Worm (Caenorhabditis elegans) whole organism, late embryonic: ENCODE data around the gene D2023.6.

ENCODE experiments used
- F13H6.1 ChIP-seq: sonication (generic microtip); optimal IDR thresholded peaks from 2 replicates; lab custom pipeline; 2016; ENCODE audit warnings: missing genetic modification characterization, missing compliant biosample characterization
- K02D7.2 ChIP-seq: sonication (generic microtip); optimal IDR thresholded peaks from 2 replicates; lab custom pipeline; 2017; ENCODE audit warnings: mild to moderate bottlenecking, missing genetic modification characterization, missing compliant biosample characterization
- T23F11.4 ChIP-seq: fragments of 200-800 bp; sonication (Bioruptor generic); optimal IDR thresholded peaks from 2 replicates; lab custom pipeline; 2018; ENCODE audit warnings: mild to moderate bottlenecking, missing genetic modification characterization, missing compliant biosample characterization
- ceh-18 ChIP-seq: sonication (generic microtip); optimal IDR thresholded peaks from 2 replicates; lab custom pipeline; 2016; ENCODE audit warnings: missing genetic modification characterization, missing compliant biosample characterization
- ceh-19 ChIP-seq: fragments of 200-800 bp; sonication (Bioruptor generic); optimal IDR thresholded peaks from 2 replicates; lab custom pipeline; 2018; ENCODE audit warnings: mild to moderate bottlenecking, missing genetic modification characterization, missing compliant biosample characterization
- ceh-24 ChIP-seq: sonication (generic microtip); optimal IDR thresholded peaks from 2 replicates; lab custom pipeline; 2016; ENCODE audit warnings: mild to moderate bottlenecking, missing genetic modification characterization, missing compliant biosample characterization
- ceh-30 ChIP-seq: fragments of 150-350 bp; optimal IDR thresholded peaks from 2 replicates; lab custom pipeline; 2014; ENCODE audit warnings: missing biosample characterization, missing genetic modification characterization
- che-1 ChIP-seq: sonication (generic microtip); optimal IDR thresholded peaks from 2 replicates; lab custom pipeline; 2016; ENCODE audit warnings: mild to moderate bottlenecking, missing genetic modification characterization, missing compliant biosample characterization
- elt-2 ChIP-seq: sonication (generic microtip); optimal IDR thresholded peaks from 2 replicates; lab custom pipeline; 2016; ENCODE audit warnings: missing genetic modification reagents, missing genetic modification characterization, missing compliant biosample characterization
- elt-4 ChIP-seq: sonication (generic microtip); optimal IDR thresholded peaks from 2 replicates; lab custom pipeline; 2016; ENCODE audit warnings: missing genetic modification characterization, missing compliant biosample characterization
- eyg-1 ChIP-seq: sonication (generic microtip); optimal IDR thresholded peaks from 2 replicates; lab custom pipeline; 2016; ENCODE audit warnings: missing genotype, missing genetic modification characterization, missing compliant biosample characterization
- gmeb-2 ChIP-seq: sonication (generic microtip); optimal IDR thresholded peaks from 2 replicates; lab custom pipeline; 2016; ENCODE audit warnings: missing genetic modification characterization, inconsistent platforms, missing compliant biosample characterization
- hlh-15 ChIP-seq: sonication (generic microtip); optimal IDR thresholded peaks from 2 replicates; lab custom pipeline; 2016; ENCODE audit warnings: missing genetic modification characterization, missing compliant biosample characterization
- hlh-6 ChIP-seq: sonication (generic microtip); optimal IDR thresholded peaks from 2 replicates; lab custom pipeline; 2016; ENCODE audit warnings: missing genotype, missing genetic modification characterization, missing compliant biosample characterization
- hlh-8 ChIP-seq: sonication (generic microtip); optimal IDR thresholded peaks from 2 replicates; lab custom pipeline; 2016; ENCODE audit warnings: missing genotype, missing genetic modification characterization, missing compliant biosample characterization
- lim-6 ChIP-seq: sonication (generic microtip); optimal IDR thresholded peaks from 2 replicates; lab custom pipeline; 2016; ENCODE audit warnings: missing genetic modification characterization, missing compliant biosample characterization
- lin-11 ChIP-seq: fragments of 200-800 bp; sonication (Bioruptor generic); optimal IDR thresholded peaks from 2 replicates; lab custom pipeline; 2018; ENCODE audit warnings: mild to moderate bottlenecking, missing genetic modification characterization, missing compliant biosample characterization
- madf-2 ChIP-seq: sonication (generic microtip); optimal IDR thresholded peaks from 2 replicates; lab custom pipeline; 2017; ENCODE audit warnings: missing genetic modification characterization, missing compliant biosample characterization
- mec-3 ChIP-seq: sonication (generic microtip); optimal IDR thresholded peaks from 2 replicates; lab custom pipeline; 2016; ENCODE audit warnings: borderline replicate concordance, missing genetic modification characterization, missing compliant biosample characterization
- nfya-1 ChIP-seq: sonication (generic microtip); optimal IDR thresholded peaks from 2 replicates; lab custom pipeline; 2017; ENCODE audit warnings: missing genetic modification characterization, mild to moderate bottlenecking, missing compliant biosample characterization, antibody characterized with exemption, moderate library complexity
- nhr-11 ChIP-seq: fragments of 150-350 bp; optimal IDR thresholded peaks from 2 replicates; lab custom pipeline; 2014; ENCODE audit warnings: missing biosample characterization, missing genetic modification characterization
- nhr-232 ChIP-seq: sonication (generic microtip); optimal IDR thresholded peaks from 2 replicates; lab custom pipeline; 2016; ENCODE audit warnings: missing genetic modification characterization, missing compliant biosample characterization
- pag-3 ChIP-seq: sonication (generic microtip); optimal IDR thresholded peaks from 2 replicates; lab custom pipeline; 2016; ENCODE audit warnings: missing compliant biosample characterization, missing genetic modification characterization, borderline replicate concordance
- pat-9 ChIP-seq: fragments of 200-800 bp; sonication (Bioruptor generic); optimal IDR thresholded peaks from 2 replicates; lab custom pipeline; 2018; ENCODE audit warnings: mild to moderate bottlenecking, missing genetic modification characterization, moderate library complexity, missing compliant biosample characterization
- pax-1 ChIP-seq: fragments of 150-350 bp; optimal IDR thresholded peaks from 2 replicates; lab custom pipeline; 2014; ENCODE audit warnings: missing biosample characterization, missing genetic modification characterization
- rnt-1 ChIP-seq: sonication (generic microtip); optimal IDR thresholded peaks from 2 replicates; lab custom pipeline; 2016; ENCODE audit warnings: missing genetic modification characterization, missing compliant biosample characterization
- tbx-2 ChIP-seq: sonication (generic microtip); optimal IDR thresholded peaks from 2 replicates; lab custom pipeline; 2016; ENCODE audit warnings: missing genetic modification characterization, missing compliant biosample characterization
- unc-3 ChIP-seq, 2 experiments: fragments of 200-800 bp in 1 of 2; sonication (Bioruptor generic) in 1 of 2; sonication (generic microtip) in 1 of 2; conservative IDR thresholded peaks in 1 of 2; optimal IDR thresholded peaks in 1 of 2; 2 replicates each; pipeline versions ENCODE4 v1.3.6 to Lab custom; 2016 to 2022; ENCODE audit warnings: missing compliant biosample characterization in 2 of 2, missing genetic modification characterization in 2 of 2, missing genetic modification reagents in 1 of 2
- unc-42 ChIP-seq: sonication (generic microtip); optimal IDR thresholded peaks from 2 replicates; lab custom pipeline; 2016; ENCODE audit warnings: missing genotype, missing genetic modification characterization, missing compliant biosample characterization
- unc-55 ChIP-seq: sonication (generic microtip); optimal IDR thresholded peaks from 2 replicates; lab custom pipeline; 2017; ENCODE audit warnings: missing biosample characterization, missing genetic modification reagents, missing genetic modification characterization
- zip-5 ChIP-seq: sonication (generic microtip); optimal IDR thresholded peaks from 2 replicates; lab custom pipeline; 2016; ENCODE audit warnings: missing genetic modification characterization, missing compliant biosample characterization
- ztf-16 ChIP-seq: sonication (generic microtip); optimal IDR thresholded peaks from 2 replicates; lab custom pipeline; 2017; ENCODE audit warnings: missing genetic modification characterization, missing compliant biosample characterization

The D2023.6 gene

ce11 chrV:11868142-11868541, 41.0 kb downstream of the D2023.6 start, which contains the start of gene R13H4.7:
Gene R13H4.7, minus strand, starts transcription at chrV:11868242.
- no peak for TF ChIP-seq hlh-8
- no peak for TF ChIP-seq K02D7.2 (tag; lab: Kevin White, UChicago)
- no peak for TF ChIP-seq ceh-24 (tag; lab: Kevin White, UChicago)

- TF ChIP-seq K02D7.2 (tag; lab: Kevin White, UChicago) (no peak), ceh-19 (GFP tag; lab: Kevin White, UChicago) (no peak), rnt-1 (no peak), lim-6 (tag; lab: Kevin White, UChicago) (no peak), elt-2 (tag; lab: Kevin White, UChicago) (no peak), gmeb-2 (tag; lab: Kevin White, UChicago) (no peak), zip-5 (tag; lab: Kevin White, UChicago) (no peak), mec-3 (tag; lab: Kevin White, UChicago) (no peak), elt-4 (tag; lab: Kevin White, UChicago) (no peak), lin-11 (tag; lab: Kevin White, UChicago) (no peak), hlh-6 (tag; lab: Kevin White, UChicago) (no peak), ceh-18 (tag; lab: Kevin White, UChicago) (no peak), pat-9 (tag; lab: Kevin White, UChicago) (no peak), unc-42 (tag; lab: Kevin White, UChicago) (no peak), tbx-2 (no peak), pax-1 (tag; lab: Kevin White, UChicago) (no peak), eyg-1 (tag; lab: Kevin White, UChicago) (no peak), nfya-1 (tag; lab: Kevin White, UChicago) (no peak), nhr-11 (tag; lab: Kevin White, UChicago) (no peak), ceh-30 (tag; lab: Kevin White, UChicago) (no peak)
Observed at ce11 chrV:11875060-11875459, 47.9 kb downstream of the D2023.6 start, which contains the start of gene sulp-4. Gene sulp-4, plus strand, starts transcription at chrV:11875360.

- no peak for TF ChIP-seq ceh-19 (GFP tag; lab: Kevin White, UChicago)
- TF ChIP-seq pag-3: no peak
- no peak for TF ChIP-seq F13H6.1
- no peak for TF ChIP-seq nfya-1 (tag; lab: Kevin White, UChicago)
- TF ChIP-seq unc-3 (GFP tag; conservative IDR thresholded peaks at IDR 0.05; lab: Robert Waterston, UW): no peak
- no peak for TF ChIP-seq unc-3 (tag; optimal IDR thresholded peaks at IDR 0.05; lab: Kevin White, UChicago)
- TF ChIP-seq rnt-1: no peak
- no peak for TF ChIP-seq pat-9 (tag; lab: Kevin White, UChicago)
- no peak for TF ChIP-seq madf-2
- TF ChIP-seq che-1: no peak
- TF ChIP-seq ceh-30 (tag; lab: Kevin White, UChicago): no peak
- TF ChIP-seq nhr-11 (tag; lab: Kevin White, UChicago): no peak
- TF ChIP-seq T23F11.4 (GFP tag; lab: Kevin White, UChicago): no peak
- TF ChIP-seq nhr-232 (tag; lab: Kevin White, UChicago): no peak
- no peak for TF ChIP-seq hlh-15 (tag; lab: Kevin White, UChicago)
- no peak for TF ChIP-seq ztf-16 (tag; lab: Kevin White, UChicago)
- TF ChIP-seq unc-55 (GFP tag; lab: Kevin White, UChicago): no peak
Observed at ce11 chrV:11876657-11877056, 49.5 kb downstream of the D2023.6 start.
